Worm (Caenorhabditis elegans) whole organism, L4 larva: ENCODE results near the gene C54E4.12.
A peak's percentile ranks its signal among the peaks of the same experiment; 100 is the strongest.

Experiments used
- F26F4.8 ChIP-seq: fragments of 200-800 bp; sonication (Bioruptor generic); conservative IDR thresholded peaks from 2 replicates; pipeline ENCODE4 v1.3.6; 2022; ENCODE audit warnings: missing genetic modification characterization, missing compliant biosample characterization
- F37D6.2 ChIP-seq: sonication (generic microtip); optimal IDR thresholded peaks from 2 replicates; lab custom pipeline; 2016; ENCODE audit warnings: mild to moderate bottlenecking, missing genetic modification characterization, missing compliant biosample characterization
- R02D3.7 ChIP-seq: fragments of 150-350 bp; sonication (generic microtip); optimal IDR thresholded peaks from 3 replicates; lab custom pipeline; 2014; ENCODE audit warnings: missing biosample characterization, missing genetic modification characterization
- T20F7.1 ChIP-seq: fragments of 200-800 bp; sonication (Bioruptor generic); optimal IDR thresholded peaks from 2 replicates; lab custom pipeline; 2018; ENCODE audit warnings: mild to moderate bottlenecking, missing genetic modification characterization, missing compliant biosample characterization
- T26A8.4 ChIP-seq: fragments of 200-800 bp; sonication (Bioruptor generic); IDR thresholded peaks from 2 replicates; pipeline ENCODE4 v1.3.6; 2022; ENCODE audit warnings: missing genetic modification characterization, missing compliant biosample characterization
- ZK337.2 ChIP-seq: fragments of 200-800 bp; sonication (Bioruptor generic); IDR thresholded peaks from 2 replicates; pipeline ENCODE4 v1.3.6; 2022; ENCODE audit warnings: missing genetic modification reagents, missing genetic modification characterization, missing compliant biosample characterization
- ZK546.5 ChIP-seq, 2 experiments: sonication (generic microtip); optimal IDR thresholded peaks; 2 replicates each; lab custom pipeline; 2017; ENCODE audit warnings: missing biosample characterization in 2 of 2, missing genetic modification characterization in 2 of 2
- aha-1 ChIP-seq: fragments of 150-350 bp; peaks from one replicate; lab custom pipeline; 2014; ENCODE audit warnings: missing biosample characterization, missing genetic modification characterization
- arid-1 ChIP-seq: fragments of 200-800 bp; sonication (Bioruptor generic); conservative IDR thresholded peaks from 2 replicates; pipeline ENCODE4 v1.3.6; 2022; ENCODE audit warnings: missing genetic modification reagents, missing genetic modification characterization, missing compliant biosample characterization
- cey-2 ChIP-seq: sonication (generic microtip); optimal IDR thresholded peaks from 3 replicates; lab custom pipeline; 2017; ENCODE audit warnings: missing genetic modification characterization, mild to moderate bottlenecking, missing compliant biosample characterization, antibody characterized with exemption, borderline replicate concordance; ENCODE audit not compliant: insufficient read depth
- dmd-6 ChIP-seq: fragments of 200-800 bp; sonication (Bioruptor generic); IDR thresholded peaks from 2 replicates; pipeline ENCODE4 v1.3.6; 2022; ENCODE audit warnings: missing genetic modification reagents, missing genetic modification characterization, missing compliant biosample characterization
- duxl-1 ChIP-seq: sonication (generic microtip); optimal IDR thresholded peaks from 2 replicates; lab custom pipeline; 2016; ENCODE audit warnings: mild to moderate bottlenecking, missing genetic modification characterization, moderate library complexity, missing compliant biosample characterization; ENCODE audit not compliant: poor library complexity
- dve-1 ChIP-seq: sonication (generic microtip); optimal IDR thresholded peaks from 2 replicates; lab custom pipeline; 2017; ENCODE audit warnings: antibody characterized with exemption, mild to moderate bottlenecking, missing genetic modification characterization, missing compliant biosample characterization; ENCODE audit not compliant: insufficient read depth
- egl-43 ChIP-seq: fragments of 200-800 bp; sonication (Bioruptor generic); IDR thresholded peaks from 2 replicates; pipeline ENCODE4 v1.3.6; 2022; ENCODE audit warnings: missing genetic modification reagents, missing genetic modification characterization, missing compliant biosample characterization
- hlh-11 ChIP-seq: fragments of 200-800 bp; sonication (Bioruptor generic); optimal IDR thresholded peaks from 2 replicates; lab custom pipeline; 2018; ENCODE audit warnings: mild to moderate bottlenecking, missing genetic modification characterization, missing compliant biosample characterization
- hlh-30 ChIP-seq: sonication (generic microtip); optimal IDR thresholded peaks from 2 replicates; lab custom pipeline; 2017; ENCODE audit warnings: antibody characterized with exemption, mild to moderate bottlenecking, missing genetic modification characterization, missing compliant biosample characterization; ENCODE audit not compliant: insufficient read depth
- lin-39 ChIP-seq: fragments of 150-350 bp; optimal IDR thresholded peaks from 2 replicates; lab custom pipeline; 2014; ENCODE audit warnings: missing biosample characterization, missing genetic modification reagents, missing genetic modification characterization
- lir-3 ChIP-seq: sonication (generic microtip); optimal IDR thresholded peaks from 2 replicates; lab custom pipeline; 2016; ENCODE audit warnings: mild to moderate bottlenecking, missing genetic modification characterization, missing compliant biosample characterization
- mdl-1 ChIP-seq, 2 experiments: fragments of 150-350 bp in 1 of 2; sonication (generic microtip) in 1 of 2; optimal IDR thresholded peaks; 2 replicates each; lab custom pipeline; 2014 to 2017; ENCODE audit warnings: missing biosample characterization in 2 of 2, missing genetic modification characterization in 2 of 2
- mxl-2 ChIP-seq: fragments of 200-800 bp; sonication (Bioruptor generic); conservative IDR thresholded peaks from 2 replicates; pipeline ENCODE4 v1.3.6; 2022; ENCODE audit warnings: missing genetic modification reagents, missing genetic modification characterization, missing compliant biosample characterization
- mxl-3 ChIP-seq: fragments of 200-800 bp; sonication (Bioruptor generic); optimal IDR thresholded peaks from 2 replicates; lab custom pipeline; 2018; ENCODE audit warnings: mild to moderate bottlenecking, missing genetic modification characterization, missing compliant biosample characterization
- nhr-102 ChIP-seq: sonication (generic microtip); optimal IDR thresholded peaks from 2 replicates; lab custom pipeline; 2016; ENCODE audit warnings: mild to moderate bottlenecking, missing genetic modification characterization, moderate library complexity, missing compliant biosample characterization
- nhr-237 ChIP-seq: sonication (generic microtip); optimal IDR thresholded peaks from 2 replicates; lab custom pipeline; 2017; ENCODE audit warnings: missing biosample characterization, missing genetic modification characterization
- nhr-28 ChIP-seq: fragments of 150-350 bp; optimal IDR thresholded peaks from 2 replicates; lab custom pipeline; 2014; ENCODE audit warnings: missing biosample characterization, missing genetic modification characterization
- nhr-42 ChIP-seq: fragments of 200-800 bp; sonication (Bioruptor generic); IDR thresholded peaks from 2 replicates; pipeline ENCODE4 v1.3.6; 2022; ENCODE audit warnings: missing genetic modification characterization, missing compliant biosample characterization
- nhr-48 ChIP-seq: sonication (generic microtip); optimal IDR thresholded peaks from 2 replicates; lab custom pipeline; 2016; ENCODE audit warnings: mild to moderate bottlenecking, missing genetic modification characterization, missing compliant biosample characterization
- php-3 ChIP-seq: fragments of 200-800 bp; sonication (Bioruptor generic); IDR thresholded peaks from 2 replicates; pipeline ENCODE4 v1.3.6; 2022; ENCODE audit warnings: missing genetic modification reagents, missing genetic modification characterization, missing compliant biosample characterization
- rbr-2 ChIP-seq: sonication (generic microtip); optimal IDR thresholded peaks from 2 replicates; lab custom pipeline; 2016; ENCODE audit warnings: missing genotype, missing genetic modification characterization, missing compliant biosample characterization
- sdz-12 ChIP-seq: fragments of 200-800 bp; sonication (Bioruptor generic); optimal IDR thresholded peaks from 2 replicates; lab custom pipeline; 2018; ENCODE audit warnings: mild to moderate bottlenecking, missing genetic modification characterization, missing compliant biosample characterization
- snpc-1.2 ChIP-seq: fragments of 200-800 bp; sonication (Bioruptor generic); IDR thresholded peaks from 2 replicates; pipeline ENCODE4 v1.3.6; 2022; ENCODE audit warnings: missing genetic modification reagents, missing genetic modification characterization, missing compliant biosample characterization
- snpc-4 ChIP-seq: fragments of 150-350 bp; optimal IDR thresholded peaks from 2 replicates; lab custom pipeline; 2014; ENCODE audit warnings: missing biosample characterization, missing genetic modification characterization
- tra-1 ChIP-seq: fragments of 200-800 bp; sonication (Bioruptor generic); IDR thresholded peaks from 2 replicates; pipeline ENCODE4 v1.3.6; 2022; ENCODE audit warnings: missing genetic modification reagents, missing genetic modification characterization, missing compliant biosample characterization
- vab-7 ChIP-seq: fragments of 200-800 bp; sonication (Bioruptor generic); IDR thresholded peaks from 2 replicates; pipeline ENCODE4 v1.3.6; 2022; ENCODE audit warnings: missing genetic modification reagents, missing genetic modification characterization, missing compliant biosample characterization
- zip-11 ChIP-seq: fragments of 200-800 bp; sonication (Bioruptor generic); IDR thresholded peaks from 2 replicates; pipeline ENCODE4 v1.3.6; 2022; ENCODE audit warnings: missing genetic modification characterization, missing compliant biosample characterization

Gene C54E4.12

ce11 chrIV:2159069-2159468 lies 18.6 kb upstream of the C54E4.12 start, which contains the start of gene gcy-37:
Gene gcy-37, minus strand, starts transcription at chrIV:2159169.
- TF ChIP-seq aha-1 (tag; lab: Kevin White, UChicago) (peak; percentile 7), mxl-2 (GFP tag; lab: Robert Waterston, UW) (no peak)

- TF ChIP-seq nhr-28, result no peak
- no peak for TF ChIP-seq nhr-237 (tag; lab: Kevin White, UChicago)
- TF ChIP-seq ZK546.5 (tag; optimal IDR thresholded peaks at IDR 0.05; lab: Kevin White, UChicago), result no peak
- no peak for TF ChIP-seq F37D6.2 (tag; lab: Kevin White, UChicago)
- no peak for TF ChIP-seq tra-1 (GFP tag; lab: Robert Waterston, UW)
- TF ChIP-seq nhr-42 (GFP tag; lab: Robert Waterston, UW), result no peak
- no peak for TF ChIP-seq snpc-4 (tag; lab: Kevin White, UChicago)
- no peak for TF ChIP-seq snpc-1.2 (GFP tag; lab: Robert Waterston, UW)
- no peak for TF ChIP-seq duxl-1 (tag; lab: Kevin White, UChicago)
- no peak for TF ChIP-seq rbr-2 (tag; lab: Kevin White, UChicago)
- no peak for TF ChIP-seq nhr-102 (tag; lab: Kevin White, UChicago)
- no peak for TF ChIP-seq ZK337.2 (GFP tag; lab: Robert Waterston, UW)
- TF ChIP-seq R02D3.7, result no peak
- TF ChIP-seq egl-43 (GFP tag; lab: Robert Waterston, UW), result no peak
- TF ChIP-seq zip-11, result no peak
- no peak for TF ChIP-seq sdz-12 (GFP tag; lab: Kevin White, UChicago)
- TF ChIP-seq lir-3 (tag; lab: Kevin White, UChicago), result no peak
- TF ChIP-seq arid-1 (GFP tag; lab: Robert Waterston, UW), result no peak
- no peak for TF ChIP-seq T20F7.1 (GFP tag; lab: Kevin White, UChicago)
- TF ChIP-seq F26F4.8 (GFP tag; lab: Robert Waterston, UW), result no peak
- TF ChIP-seq, all 104 proteins: peak for 0
Observed at ce11 chrIV:2156239-2156638, 15.8 kb upstream of the C54E4.12 start.

- TF ChIP-seq php-3 (GFP tag; lab: Robert Waterston, UW), result no peak
- TF ChIP-seq aha-1 (tag; lab: Kevin White, UChicago), result peak; percentile 56
- TF ChIP-seq dve-1, result peak; percentile 10
- TF ChIP-seq lin-39, result no peak
- no peak for TF ChIP-seq duxl-1 (tag; lab: Kevin White, UChicago)
- peak; percentile 70 for TF ChIP-seq nhr-28
- peak; percentile 50 for TF ChIP-seq hlh-11
- TF ChIP-seq nhr-48 (tag; lab: Kevin White, UChicago), result peak; percentile 94
- TF ChIP-seq R02D3.7, result no peak
- TF ChIP-seq tra-1 (GFP tag; lab: Robert Waterston, UW), result no peak
- peak; percentile 63 for TF ChIP-seq hlh-30 (tag; lab: Kevin White, UChicago)
- TF ChIP-seq dmd-6 (GFP tag; lab: Robert Waterston, UW), result peak; percentile 38
- TF ChIP-seq mxl-3 (GFP tag; lab: Kevin White, UChicago), result peak; percentile 17
- TF ChIP-seq cey-2, result peak; percentile 14
- peak in 1 of 2 experiments; percentile 29 for TF ChIP-seq mdl-1 (tag; optimal IDR thresholded peaks at IDR 0.05; lab: Kevin White, UChicago)
Observed at ce11 chrIV:2149247-2149756, 8.9 kb upstream of the C54E4.12 start, which contains the start of gene C54E4.5. Gene C54E4.5, minus strand, starts transcription at chrIV:2149297.

ce11 chrIV:2142320-2142719 lies 1.9 kb upstream of the C54E4.12 start:
- TF ChIP-seq php-3 (GFP tag; lab: Robert Waterston, UW), result no peak
- TF ChIP-seq vab-7 (GFP tag; lab: Robert Waterston, UW), result no peak
- TF ChIP-seq T26A8.4 (GFP tag; lab: Robert Waterston, UW), result no peak
- no peak for TF ChIP-seq nhr-42 (GFP tag; lab: Robert Waterston, UW)
